Fruit fly (Drosophila melanogaster) whole organism, embryonic: ENCODE results near the gene zf30C.

Experiments used
- Abd-B ChIP-seq: fragments of 200-800 bp; sonication (Bioruptor generic); optimal IDR thresholded peaks from 2 replicates; lab custom pipeline; 2018; ENCODE audit warnings: missing biosample characterization, mild to moderate bottlenecking, missing genetic modification characterization, moderate library complexity
- B-H2 ChIP-seq: fragments of 200-800 bp; sonication (Bioruptor generic); optimal IDR thresholded peaks from 2 replicates; lab custom pipeline; 2018; ENCODE audit warnings: missing biosample characterization, mild to moderate bottlenecking, missing genetic modification characterization
- CG10366 ChIP-seq: fragments of 200-800 bp; sonication (Bioruptor generic); IDR thresholded peaks from 2 replicates; pipeline ENCODE4 v1.3.6; 2022; ENCODE audit warnings: missing biosample characterization, missing genetic modification characterization
- CG10565 ChIP-seq: fragments of 200-800 bp; sonication (Bioruptor generic); optimal IDR thresholded peaks from 3 replicates; lab custom pipeline; 2016; ENCODE audit warnings: missing biosample characterization, mild to moderate bottlenecking, missing genetic modification characterization
- CG11696 ChIP-seq: fragments of 200-800 bp; sonication (Bioruptor generic); IDR thresholded peaks from 2 replicates; pipeline ENCODE4 v1.3.6; 2022; ENCODE audit warnings: missing biosample characterization, missing genetic modification characterization
- CG12219 ChIP-seq: fragments of 200-800 bp; sonication (Bioruptor generic); optimal IDR thresholded peaks from 3 replicates; lab custom pipeline; 2018; ENCODE audit warnings: missing biosample characterization, mild to moderate bottlenecking, missing genetic modification characterization
- CG12391 ChIP-seq: fragments of 200-800 bp; sonication (Bioruptor generic); optimal IDR thresholded peaks from 3 replicates; lab custom pipeline; 2018; ENCODE audit warnings: missing biosample characterization, mild to moderate bottlenecking, missing genetic modification characterization, moderate library complexity
- CG13123 ChIP-seq: fragments of 200-800 bp; sonication (Bioruptor generic); optimal IDR thresholded peaks from 2 replicates; lab custom pipeline; 2016; ENCODE audit warnings: missing biosample characterization, missing genetic modification characterization
- CG13287 ChIP-seq: fragments of 200-800 bp; sonication (Bioruptor generic); IDR thresholded peaks from 2 replicates; pipeline ENCODE4 v1.3.6; 2022; ENCODE audit warnings: missing biosample characterization, missing genetic modification characterization; ENCODE audit not compliant: partially characterized antibody
- CG17361 ChIP-seq: fragments of 200-800 bp; sonication (Bioruptor generic); IDR thresholded peaks from 3 replicates; pipeline ENCODE4 v1.3.6; 2022; ENCODE audit warnings: missing biosample characterization, missing genetic modification characterization
- CG17829 ChIP-seq: fragments of 200-800 bp; optimal IDR thresholded peaks from 2 replicates; lab custom pipeline; 2019; ENCODE audit warnings: missing biosample characterization, mild to moderate bottlenecking, missing genetic modification characterization, moderate library complexity
- CG2129 ChIP-seq: fragments of 200-800 bp; sonication (Bioruptor generic); IDR thresholded peaks from 2 replicates; pipeline ENCODE4 v1.3.6; 2022; ENCODE audit warnings: missing biosample characterization, missing genetic modification characterization; ENCODE audit not compliant: partially characterized antibody
- CG2712 ChIP-seq: fragments of 200-800 bp; optimal IDR thresholded peaks from 3 replicates; lab custom pipeline; 2019; ENCODE audit warnings: missing biosample characterization, mild to moderate bottlenecking, missing genetic modification characterization, moderate library complexity
- CG3065 ChIP-seq: fragments of 200-800 bp; sonication (Bioruptor generic); optimal IDR thresholded peaks from 2 replicates; lab custom pipeline; 2016; ENCODE audit warnings: missing biosample characterization, missing genetic modification characterization
- CG34376 ChIP-seq: fragments of 200-800 bp; sonication (Bioruptor generic); optimal IDR thresholded peaks from 2 replicates; lab custom pipeline; 2018; ENCODE audit warnings: missing biosample characterization, mild to moderate bottlenecking, missing genetic modification characterization
- CG43689 ChIP-seq: fragments of 200-800 bp; sonication (Bioruptor generic); IDR thresholded peaks from 2 replicates; pipeline ENCODE4 v1.3.6; 2022; ENCODE audit warnings: missing biosample characterization, missing genetic modification characterization
- CG5953 ChIP-seq: fragments of 200-800 bp; sonication (Bioruptor generic); IDR thresholded peaks from 2 replicates; pipeline ENCODE4 v1.3.6; 2022; ENCODE audit warnings: missing biosample characterization, missing genetic modification characterization
- CG6175 ChIP-seq: fragments of 200-800 bp; sonication (Bioruptor generic); IDR thresholded peaks from 3 replicates; pipeline ENCODE4 v1.3.6; 2022; ENCODE audit warnings: missing biosample characterization, missing genetic modification characterization
- CG6254 ChIP-seq: fragments of 200-800 bp; sonication (Bioruptor generic); optimal IDR thresholded peaks from 3 replicates; lab custom pipeline; 2017; ENCODE audit warnings: mild to moderate bottlenecking, missing biosample characterization, missing genetic modification reagents, missing genetic modification characterization
- CG8359 ChIP-seq: fragments of 200-800 bp; sonication (Bioruptor generic); optimal IDR thresholded peaks from 2 replicates; lab custom pipeline; 2017; ENCODE audit warnings: missing biosample characterization, mild to moderate bottlenecking, missing genetic modification characterization, borderline replicate concordance
- CG9215 ChIP-seq: fragments of 200-800 bp; sonication (Bioruptor generic); IDR thresholded peaks from 2 replicates; pipeline ENCODE4 v1.3.6; 2022; ENCODE audit warnings: missing biosample characterization, missing genetic modification characterization
- CG9817 ChIP-seq: fragments of 200-800 bp; sonication (Bioruptor generic); optimal IDR thresholded peaks from 2 replicates; lab custom pipeline; 2018; ENCODE audit warnings: missing biosample characterization, mild to moderate bottlenecking, missing genetic modification characterization, moderate library complexity
- Dfd ChIP-seq, 2 experiments: fragments of >200 bp; optimal IDR thresholded peaks; 2 replicates each; lab custom pipeline; 2017; ENCODE audit warnings: missing biosample characterization in 2 of 2, missing genetic modification characterization in 2 of 2
- E2f2 ChIP-seq: fragments of 200-800 bp; sonication (Bioruptor generic); IDR thresholded peaks from 2 replicates; pipeline ENCODE4 v1.3.6; 2022; ENCODE audit warnings: missing biosample characterization, missing genetic modification characterization
- Ets97D ChIP-seq: fragments of 200-800 bp; sonication (Bioruptor generic); optimal IDR thresholded peaks from 3 replicates; lab custom pipeline; 2016; ENCODE audit warnings: missing biosample characterization, missing genetic modification characterization
- MTF-1 ChIP-seq: fragments of 200-800 bp; sonication (Bioruptor generic); optimal IDR thresholded peaks from 2 replicates; lab custom pipeline; 2018; ENCODE audit warnings: missing biosample characterization, mild to moderate bottlenecking, missing genetic modification characterization, borderline replicate concordance
- Mes4 ChIP-seq: fragments of 200-800 bp; sonication (Bioruptor generic); optimal IDR thresholded peaks from 2 replicates; lab custom pipeline; 2016; ENCODE audit warnings: missing biosample characterization, missing genetic modification characterization
- Oli ChIP-seq: fragments of 200-800 bp; sonication (Bioruptor generic); optimal IDR thresholded peaks from 2 replicates; lab custom pipeline; 2018; ENCODE audit warnings: missing biosample characterization, mild to moderate bottlenecking, missing genetic modification characterization, moderate library complexity
- Spps ChIP-seq: fragments of 200-800 bp; sonication (Bioruptor generic); optimal IDR thresholded peaks from 2 replicates; lab custom pipeline; 2018; ENCODE audit warnings: missing biosample characterization, mild to moderate bottlenecking, missing genetic modification characterization
- Ssrp ChIP-seq: fragments of 200-800 bp; sonication (Bioruptor generic); optimal IDR thresholded peaks from 2 replicates; lab custom pipeline; 2018; ENCODE audit warnings: missing biosample characterization, mild to moderate bottlenecking, missing genetic modification characterization, moderate library complexity
- bbx ChIP-seq: fragments of 200-800 bp; sonication (Bioruptor generic); IDR thresholded peaks from 2 replicates; pipeline ENCODE4 v1.3.6; 2022; ENCODE audit warnings: missing biosample characterization, missing genetic modification characterization; ENCODE audit not compliant: partially characterized antibody
- chif ChIP-seq, 2 experiments: fragments of 200-800 bp; sonication (Bioruptor generic); optimal IDR thresholded peaks; 3 replicates each; lab custom pipeline; 2016; ENCODE audit warnings: missing biosample characterization in 2 of 2, missing genetic modification characterization in 2 of 2
- crol ChIP-seq: fragments of 200-800 bp; sonication (Bioruptor generic); IDR thresholded peaks from 2 replicates; pipeline ENCODE4 v1.3.6; 2022; ENCODE audit warnings: missing biosample characterization, missing genetic modification characterization
- disco-r ChIP-seq: fragments of 200-800 bp; sonication (Bioruptor generic); optimal IDR thresholded peaks from 2 replicates; lab custom pipeline; 2016; ENCODE audit warnings: missing biosample characterization, missing genetic modification characterization
- emc ChIP-seq: fragments of 200-800 bp; sonication (Bioruptor generic); optimal IDR thresholded peaks from 2 replicates; lab custom pipeline; 2016; ENCODE audit warnings: missing biosample characterization, missing genetic modification characterization
- exex ChIP-seq: fragments of 200-800 bp; sonication (Bioruptor generic); optimal IDR thresholded peaks from 4 replicates; lab custom pipeline; 2018; ENCODE audit warnings: missing biosample characterization, mild to moderate bottlenecking, missing genetic modification characterization, moderate library complexity
- fu2 ChIP-seq: fragments of 200-800 bp; sonication (Bioruptor generic); optimal IDR thresholded peaks from 2 replicates; lab custom pipeline; 2016; ENCODE audit warnings: missing biosample characterization, missing genetic modification characterization
- gfzf ChIP-seq: fragments of 200-800 bp; sonication (Bioruptor generic); optimal IDR thresholded peaks from 2 replicates; lab custom pipeline; 2016; ENCODE audit warnings: missing biosample characterization, mild to moderate bottlenecking, missing genetic modification characterization, moderate library complexity
- hkb ChIP-seq, 2 experiments: fragments of 200-800 bp in 1 of 2; fragments of >200 bp in 1 of 2; sonication (Bioruptor generic) in 1 of 2; IDR thresholded peaks in 1 of 2; optimal IDR thresholded peaks in 1 of 2; 2 replicates each; pipeline versions ENCODE4 v1.3.6 to Lab custom; 2017 to 2022; ENCODE audit warnings: missing biosample characterization in 1 of 2, missing genetic modification characterization in 1 of 2
- inv ChIP-seq: fragments of 200-800 bp; sonication (Bioruptor generic); IDR thresholded peaks from 2 replicates; pipeline ENCODE4 v1.3.6; 2022; ENCODE audit warnings: missing biosample characterization, missing genetic modification characterization; ENCODE audit not compliant: partially characterized antibody
- jing ChIP-seq: fragments of 200-800 bp; sonication (Bioruptor generic); optimal IDR thresholded peaks from 2 replicates; lab custom pipeline; 2018; ENCODE audit warnings: missing biosample characterization, mild to moderate bottlenecking, missing genetic modification characterization
- lmd ChIP-seq: fragments of 200-800 bp; sonication (Bioruptor generic); IDR thresholded peaks from 2 replicates; pipeline ENCODE4 v1.3.6; 2022; ENCODE audit warnings: missing biosample characterization, missing genetic modification characterization
- pho ChIP-seq: fragments of 200-800 bp; sonication (Bioruptor generic); optimal IDR thresholded peaks from 2 replicates; lab custom pipeline; 2016; ENCODE audit warnings: missing biosample characterization, missing genetic modification characterization
- phol ChIP-seq: fragments of 200-800 bp; sonication (Bioruptor generic); optimal IDR thresholded peaks from 3 replicates; lab custom pipeline; 2018; ENCODE audit warnings: missing biosample characterization, mild to moderate bottlenecking, missing genetic modification characterization, moderate library complexity
- psq ChIP-seq: fragments of 200-800 bp; sonication (Bioruptor generic); optimal IDR thresholded peaks from 2 replicates; lab custom pipeline; 2017; ENCODE audit warnings: missing biosample characterization, missing genetic modification characterization
- run ChIP-seq: fragments of 200-800 bp; sonication (Bioruptor generic); optimal IDR thresholded peaks from 3 replicates; lab custom pipeline; 2018; ENCODE audit warnings: missing biosample characterization, mild to moderate bottlenecking, missing genetic modification characterization
- tgo ChIP-seq: fragments of 200-800 bp; sonication (Bioruptor generic); IDR thresholded peaks from 3 replicates; pipeline ENCODE4 v1.3.6; 2022; ENCODE audit warnings: missing biosample characterization, missing genetic modification characterization

Gene zf30C

dm6 chr2L:9768735-9769134, 10.6 kb downstream of the zf30C start, which contains the start of gene CG17633:
TSS of gene CG17633 (plus strand) at chr2L:9769060.
- TF ChIP-seq Oli, result no peak
- TF ChIP-seq CG12391 (tag; lab: Kevin White, UChicago), result no peak
- TF ChIP-seq exex (tag; lab: Kevin White, UChicago), result peak; percentile 72
- no peak for TF ChIP-seq CG5953 (GFP tag; lab: Robert Waterston, UW)
- peak; percentile 12 for TF ChIP-seq CG34376 (GFP tag; lab: Kevin White, UChicago)

DNA sequence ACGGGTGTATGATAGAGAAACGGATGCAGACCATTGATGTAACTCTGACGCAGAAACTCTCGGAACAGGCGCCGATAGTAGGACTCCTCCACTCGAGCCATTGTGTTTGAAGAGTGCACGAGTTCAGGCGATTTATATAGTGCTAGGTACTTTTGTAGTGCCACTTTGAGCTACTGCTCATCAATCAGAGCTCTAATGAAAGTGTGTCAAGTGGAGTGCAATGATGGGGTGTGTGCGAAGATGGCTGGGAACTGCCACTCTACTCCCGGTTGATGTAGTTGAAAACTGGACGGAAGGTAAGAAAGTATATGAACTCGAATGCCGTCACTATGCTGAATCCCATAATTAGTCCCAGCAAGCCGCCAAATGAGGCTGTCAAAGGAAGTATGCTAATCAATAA, 12.8 kb downstream of the zf30C start, which contains the start of gene ppk18:
ppk18 (minus strand) TSS at position 101 of the 400 bp plus-strand sequence.
- TF ChIP-seq CG12219 (GFP tag; lab: Kevin White, UChicago) (no peak), jing (no peak), CG8359 (GFP tag; lab: Kevin White, UChicago) (no peak), CG17361 (GFP tag; lab: Robert Waterston, UW) (no peak), MTF-1 (no peak), CG3065 (no peak), gfzf (GFP tag; lab: Kevin White, UChicago) (no peak)

- TF ChIP-seq CG43689 (GFP tag; lab: Robert Waterston, UW), result no peak
- no peak for TF ChIP-seq bbx
- no peak for TF ChIP-seq Spps (tag; lab: Kevin White, UChicago)
- TF ChIP-seq pho (GFP tag; lab: Kevin White, UChicago), result peak; percentile 32
- TF ChIP-seq B-H2 (GFP tag; lab: Kevin White, UChicago), result no peak
- TF ChIP-seq CG6175, result no peak
- TF ChIP-seq Mes4 (GFP tag; lab: Kevin White, UChicago), result no peak
- no peak for TF ChIP-seq CG2129 (GFP tag; lab: Robert Waterston, UW)
- TF ChIP-seq CG13123, result no peak
- no peak for TF ChIP-seq emc (GFP tag; lab: Kevin White, UChicago)
- TF ChIP-seq Abd-B (GFP tag; lab: Kevin White, UChicago), result no peak
- no peak for TF ChIP-seq hkb (optimal IDR thresholded peaks at IDR 0.05; lab: Kevin White, UChicago)
- 0 out of 2 replicates have a peak, but pooled peaks have one; percentile 19 for TF ChIP-seq hkb (GFP tag; IDR thresholded peaks at IDR 0.05; lab: Robert Waterston, UW)
- no peak for TF ChIP-seq CG10366 (GFP tag; lab: Robert Waterston, UW)
- TF ChIP-seq tgo (GFP tag; lab: Robert Waterston, UW), result no peak
- TF ChIP-seq inv, result no peak
- no peak for TF ChIP-seq CG11696 (GFP tag; lab: Robert Waterston, UW)
- peak; percentile 3 to 19 for TF ChIP-seq chif (GFP tag; optimal IDR thresholded peaks at IDR 0.05; lab: Kevin White, UChicago)
- TF ChIP-seq CG17829, result no peak
- no peak for TF ChIP-seq CG13287 (GFP tag; lab: Robert Waterston, UW)
- TF ChIP-seq CG9215 (GFP tag; lab: Robert Waterston, UW), result no peak
- TF ChIP-seq crol (GFP tag; lab: Robert Waterston, UW), result no peak
- no peak for TF ChIP-seq CG10565
- no peak for TF ChIP-seq lmd
- no peak for TF ChIP-seq CG6254 (GFP tag; lab: Kevin White, UChicago)
- no peak for TF ChIP-seq disco-r (GFP tag; lab: Kevin White, UChicago)
- 0 out of 2 replicates have a peak, but pooled peaks have one; percentile 20 for TF ChIP-seq E2f2 (GFP tag; lab: Robert Waterston, UW)
- TF ChIP-seq phol (tag; lab: Kevin White, UChicago), result no peak
- TF ChIP-seq run (tag; lab: Kevin White, UChicago), result no peak
- no peak for TF ChIP-seq CG9817 (tag; lab: Kevin White, UChicago)
- no peak for TF ChIP-seq Dfd (GFP tag; optimal IDR thresholded peaks at IDR 0.05; lab: Kevin White, UChicago)
- no peak for TF ChIP-seq Ssrp (tag; lab: Kevin White, UChicago)
- TF ChIP-seq fu2, result no peak
- TF ChIP-seq psq (GFP tag; lab: Kevin White, UChicago), result no peak
- no peak for TF ChIP-seq CG2712 (tag; lab: Kevin White, UChicago)
- no peak for TF ChIP-seq Ets97D (GFP tag; lab: Kevin White, UChicago)
Observed at dm6 chr2L:9774980-9775628, 17.0 kb downstream of the zf30C start, which contains the start of the genes ppk11 and ppk16. TSS of gene ppk11 (minus strand) at chr2L:9775030. TSS of gene ppk16 (minus strand) at chr2L:9775030.
